Fruit fly (Drosophila melanogaster): ENCODE data around the gene hd.
A peak's percentile ranks its signal among the peaks of the same experiment; 100 is the strongest.

The hd gene

DNA sequence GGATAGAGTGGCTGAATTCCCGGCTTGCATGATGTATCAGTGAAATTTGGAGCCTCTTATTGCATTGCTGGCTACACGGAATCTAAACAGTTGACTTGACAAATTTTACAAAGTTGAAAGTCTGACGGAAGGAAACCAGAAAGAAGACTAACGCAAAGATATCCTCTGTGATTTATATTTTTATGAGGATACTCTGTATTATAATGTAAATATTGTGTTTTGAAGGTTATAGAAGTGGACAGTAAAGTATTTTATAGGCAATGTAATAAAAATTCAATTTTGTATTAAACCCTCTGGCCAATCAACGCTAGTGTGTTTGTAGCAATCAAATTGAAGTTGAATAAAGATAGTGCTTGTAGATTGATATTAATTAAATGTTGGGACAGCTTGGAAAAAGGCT, 12.8 kb upstream of the hd start, which contains the start of gene CG14668:
Gene CG14668 (minus strand): TSS at position 101 of the 400 bp plus-strand sequence.
- no peak for TF ChIP-seq Jra (GFP tag; optimal IDR thresholded peaks at IDR 0.05)
- no peak for TF ChIP-seq woc (GFP tag; optimal IDR thresholded peaks at IDR 0.05)
- no peak for TF ChIP-seq foxo (GFP tag; optimal IDR thresholded peaks at IDR 0.05)
- TF ChIP-seq Hr78 (GFP tag; optimal IDR thresholded peaks at IDR 0.05) = no peak
- no peak for TF ChIP-seq dsf (GFP tag; optimal IDR thresholded peaks at IDR 0.05; ENCODE audit: borderline replicate concordance)
- TF ChIP-seq Vsx2 (GFP tag; optimal IDR thresholded peaks at IDR 0.05; ENCODE audit: partially characterized antibody) = no peak
- no peak for TF ChIP-seq Hnf4 (GFP tag; optimal IDR thresholded peaks at IDR 0.05)
- TF ChIP-seq usp (GFP tag; optimal IDR thresholded peaks at IDR 0.05) = no peak
- no peak for TF ChIP-seq OdsH (GFP tag; optimal IDR thresholded peaks at IDR 0.05)
- no peak for TF ChIP-seq Hr83 (GFP tag; optimal IDR thresholded peaks at IDR 0.05; ENCODE audit: poor library complexity, severe bottlenecking)
- TF ChIP-seq lola (GFP tag; optimal IDR thresholded peaks at IDR 0.05) = no peak
- TF ChIP-seq brk (GFP tag; optimal IDR thresholded peaks at IDR 0.05) = no peak
- no peak for TF ChIP-seq dmrt93B (GFP tag; optimal IDR thresholded peaks at IDR 0.05)
- TF ChIP-seq CG9705 (GFP tag; optimal IDR thresholded peaks at IDR 0.05) = no peak
- TF ChIP-seq ey (GFP tag; optimal IDR thresholded peaks at IDR 0.05) = no peak

DNA sequence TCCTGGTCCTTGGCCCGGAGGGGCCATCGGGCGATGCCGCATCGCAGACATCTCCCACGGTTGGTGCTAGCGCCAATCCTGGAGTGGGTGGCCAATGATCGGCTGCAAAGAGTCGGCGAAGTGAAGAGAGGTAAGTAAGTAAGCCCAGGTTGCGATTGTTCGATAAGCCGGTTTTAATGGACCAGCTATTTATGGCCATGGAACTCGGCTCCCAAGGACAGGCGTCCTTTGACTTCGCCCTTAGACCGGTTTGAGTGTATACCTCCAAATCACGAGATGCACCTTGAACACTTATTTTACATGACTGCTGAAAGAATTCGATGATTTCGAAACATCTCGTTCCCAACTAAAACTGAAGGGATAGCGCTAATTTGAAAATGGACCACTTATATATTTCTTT, 11.0 kb upstream of the hd start:
- TF ChIP-seq fru (GFP tag; optimal IDR thresholded peaks at IDR 0.05) = peak; percentile 14
- TF ChIP-seq tai (GFP tag; optimal IDR thresholded peaks at IDR 0.05) = no peak

DNA sequence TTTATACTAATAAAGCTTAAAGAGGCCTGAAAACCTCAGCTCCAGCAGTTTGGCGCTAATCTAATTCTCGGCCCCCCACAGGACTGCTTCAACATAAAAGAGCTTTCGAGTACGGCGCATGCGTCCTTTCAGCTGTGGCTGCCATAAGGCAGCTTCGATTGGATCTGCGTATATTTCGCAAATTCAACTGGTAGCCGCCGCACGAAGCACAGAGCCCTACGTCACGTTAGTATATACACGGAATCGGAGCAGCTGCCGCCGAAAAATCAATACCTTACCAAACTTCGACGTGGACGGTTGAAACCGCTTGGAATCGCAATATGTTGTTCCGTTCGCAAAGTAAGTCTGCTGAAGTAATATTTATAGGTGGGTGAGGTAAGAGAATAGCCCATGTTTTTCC, 1.9 kb upstream of the hd start, which contains the start of gene 7B2:
Gene 7B2 (plus strand): TSS at position 169 of the 400 bp plus-strand sequence.
- no peak for TF ChIP-seq Vsx2 (GFP tag; optimal IDR thresholded peaks at IDR 0.05; ENCODE audit: partially characterized antibody)
- no peak for TF ChIP-seq CG32264 (GFP tag; optimal IDR thresholded peaks at IDR 0.05)
- TF ChIP-seq foxo (GFP tag; optimal IDR thresholded peaks at IDR 0.05) = no peak
- no peak for TF ChIP-seq pan (optimal IDR thresholded peaks at IDR 0.05)
- TF ChIP-seq GATAd (GFP tag; optimal IDR thresholded peaks at IDR 0.05) = no peak
- no peak for TF ChIP-seq OdsH (GFP tag; optimal IDR thresholded peaks at IDR 0.05)
- TF ChIP-seq dmrt93B (GFP tag; optimal IDR thresholded peaks at IDR 0.05) = no peak

DNA sequence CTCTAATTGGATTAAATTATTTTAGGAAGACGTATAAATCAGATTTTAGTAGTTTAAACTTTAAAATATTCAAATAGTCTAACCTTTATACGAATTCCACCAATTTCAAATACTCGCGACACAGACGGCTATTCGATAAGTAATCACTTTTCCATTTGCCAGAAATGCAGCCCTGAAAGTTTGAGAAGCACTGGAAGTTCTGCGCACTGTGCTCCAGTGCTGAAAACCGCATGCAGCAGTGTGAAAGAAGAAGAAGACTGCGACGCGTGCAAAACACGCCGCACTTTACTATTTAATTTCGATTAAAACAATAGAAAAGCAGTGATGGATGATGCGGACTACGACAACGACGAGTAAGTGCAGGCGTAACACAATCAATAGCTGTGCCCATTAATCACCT, 3.2 kb downstream of the hd start, which contains the start of gene Polr2F:
Gene Polr2F (plus strand): TSS at position 233 of the 400 bp plus-strand sequence.
- TF ChIP-seq brk (GFP tag; optimal IDR thresholded peaks at IDR 0.05) (no peak), usp (GFP tag; optimal IDR thresholded peaks at IDR 0.05) (no peak), ey (GFP tag; optimal IDR thresholded peaks at IDR 0.05) (peak; percentile 85), dsf (GFP tag; optimal IDR thresholded peaks at IDR 0.05; ENCODE audit: borderline replicate concordance) (no peak), Jra (GFP tag; optimal IDR thresholded peaks at IDR 0.05) (no peak), psq (GFP tag; optimal IDR thresholded peaks at IDR 0.05) (peak; percentile 65), fru (GFP tag; optimal IDR thresholded peaks at IDR 0.05) (peak; percentile 80), Dfd (GFP tag; optimal IDR thresholded peaks at IDR 0.05) (no peak), CG9705 (GFP tag; optimal IDR thresholded peaks at IDR 0.05) (peak; percentile 74), Abd-B (GFP tag; optimal IDR thresholded peaks at IDR 0.05) (no peak), foxo (GFP tag; optimal IDR thresholded peaks at IDR 0.05) (peak in 1 of 2 experiments; percentile 91), HLH106 (tag; optimal IDR thresholded peaks at IDR 0.05) (peak; percentile 77), lola (GFP tag; optimal IDR thresholded peaks at IDR 0.05) (no peak), sv (GFP tag; optimal IDR thresholded peaks at IDR 0.05) (peak; percentile 78), Vsx2 (GFP tag; optimal IDR thresholded peaks at IDR 0.05; ENCODE audit: partially characterized antibody) (no peak), dl (GFP tag; optimal IDR thresholded peaks at IDR 0.05; ENCODE audit: insufficient read depth in 1 of 2, partially characterized antibody in 2 of 2) (no peak), Mio (GFP tag; optimal IDR thresholded peaks at IDR 0.05) (peak; percentile 46), CrebA (GFP tag; optimal IDR thresholded peaks at IDR 0.05; ENCODE audit: borderline replicate concordance) (no peak), Dif (GFP tag; optimal IDR thresholded peaks at IDR 0.05; ENCODE audit: partially characterized antibody) (no peak), Hr83 (GFP tag; optimal IDR thresholded peaks at IDR 0.05; ENCODE audit: poor library complexity, severe bottlenecking) (peak; percentile 96), CG32264 (GFP tag; optimal IDR thresholded peaks at IDR 0.05) (peak; percentile 66), woc (GFP tag; optimal IDR thresholded peaks at IDR 0.05) (peak; percentile 96), pan (optimal IDR thresholded peaks at IDR 0.05) (no peak), jim (GFP tag; optimal IDR thresholded peaks at IDR 0.05) (peak; percentile 78), tai (GFP tag; optimal IDR thresholded peaks at IDR 0.05) (no peak), Rel (GFP tag; optimal IDR thresholded peaks at IDR 0.05) (no peak), Rel (tag; optimal IDR thresholded peaks at IDR 0.05) (peak; percentile 53), OdsH (GFP tag; optimal IDR thresholded peaks at IDR 0.05) (peak; percentile 63), rgr (GFP tag; optimal IDR thresholded peaks at IDR 0.05) (peak; percentile 89), dmrt93B (GFP tag; optimal IDR thresholded peaks at IDR 0.05) (no peak), Sp1 (GFP tag; optimal IDR thresholded peaks at IDR 0.05) (peak; percentile 67), h (GFP tag; optimal IDR thresholded peaks at IDR 0.05) (peak; percentile 89), sage (GFP tag; optimal IDR thresholded peaks at IDR 0.05) (peak; percentile 22), GATAd (GFP tag; optimal IDR thresholded peaks at IDR 0.05) (no peak), Myc (optimal IDR thresholded peaks at IDR 0.05) (peak; percentile 80), Hr78 (GFP tag; optimal IDR thresholded peaks at IDR 0.05) (no peak), N (GFP tag; optimal IDR thresholded peaks at IDR 0.05) (no peak), Hnf4 (GFP tag; optimal IDR thresholded peaks at IDR 0.05) (no peak), br (GFP tag; optimal IDR thresholded peaks at IDR 0.05) (peak; percentile 81)

Measured in whole organism, wandering third instar larva.